Worm (Caenorhabditis elegans): ENCODE results near the gene gskl-1.

DNA sequence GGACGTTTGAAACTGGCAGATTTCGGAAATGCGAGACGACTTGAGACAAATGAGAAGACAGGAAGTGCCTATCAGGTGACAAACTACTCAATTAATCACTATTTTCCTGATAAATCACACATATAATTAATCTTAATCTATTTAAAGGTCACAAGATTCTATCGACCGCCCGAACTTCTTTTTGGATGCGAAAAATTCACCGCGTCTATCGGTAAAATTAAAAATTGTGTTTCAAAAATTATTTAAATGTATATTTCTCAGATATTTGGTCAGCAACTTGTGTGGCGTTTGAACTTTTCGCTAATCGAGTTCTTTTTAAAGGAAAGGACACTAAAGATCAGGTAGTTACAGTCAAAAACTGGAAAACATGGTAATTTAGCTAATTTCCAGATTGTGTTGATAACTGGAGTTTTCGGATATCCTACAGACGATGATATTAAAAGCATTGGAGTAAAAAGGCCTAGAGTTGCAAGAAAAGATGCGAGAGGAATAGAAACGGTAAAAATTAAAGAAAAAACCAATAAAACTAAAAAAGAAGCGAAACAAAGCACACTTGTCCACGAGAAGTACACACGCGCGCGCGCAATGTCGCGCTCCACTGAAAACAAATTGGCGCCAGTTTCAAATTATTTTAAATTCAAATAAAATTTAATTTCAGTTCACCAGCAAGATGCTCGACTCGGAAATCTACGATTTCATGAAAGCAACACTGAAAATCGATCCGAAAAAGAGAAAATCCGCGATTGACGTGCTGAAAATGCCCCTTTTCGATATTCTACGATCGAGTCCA lies 1.1 kb downstream of the gskl-1 start:
- no peak for TF ChIP-seq unc-39 (tag; optimal IDR thresholded peaks at IDR 0.05)
- TF ChIP-seq nhr-25 (tag; optimal IDR thresholded peaks at IDR 0.05) = no peak
- no peak for TF ChIP-seq ztf-11 (tag; optimal IDR thresholded peaks at IDR 0.05)
- no peak for TF ChIP-seq fos-1 (tag; optimal IDR thresholded peaks at IDR 0.05)
- TF ChIP-seq nhr-67 (tag; optimal IDR thresholded peaks at IDR 0.05) = no peak

All from whole organism, L3 larva.